Worm (Caenorhabditis elegans) whole organism, L4 larva: ENCODE measurements around the gene lsy-27.

ENCODE experiments used
- ZK546.5 ChIP-seq, 2 experiments: sonication (generic microtip); optimal IDR thresholded peaks; 2 replicates each; lab custom pipeline; 2017; ENCODE audit warnings: missing biosample characterization in 2 of 2, missing genetic modification characterization in 2 of 2
- ceh-20 ChIP-seq: fragments of 200-800 bp; sonication (Bioruptor generic); IDR thresholded peaks from 2 replicates; pipeline ENCODE4 v1.3.6; 2022; ENCODE audit warnings: missing genetic modification reagents, missing genetic modification characterization, missing compliant biosample characterization
- hif-1 ChIP-seq, 2 experiments: sonication (generic microtip); optimal IDR thresholded peaks; 2 replicates each; lab custom pipeline; 2016 to 2017; ENCODE audit warnings: missing compliant biosample characterization in 2 of 2, missing genetic modification characterization in 2 of 2, missing genetic modification reagents in 2 of 2, missing genotype in 2 of 2, mild to moderate bottlenecking in 1 of 2
- lin-38 ChIP-seq: fragments of 200-800 bp; sonication (Bioruptor generic); IDR thresholded peaks from 2 replicates; pipeline ENCODE4 v1.3.6; 2022; ENCODE audit warnings: missing genetic modification reagents, missing genetic modification characterization, missing compliant biosample characterization
- lin-39 ChIP-seq: fragments of 150-350 bp; optimal IDR thresholded peaks from 2 replicates; lab custom pipeline; 2014; ENCODE audit warnings: missing biosample characterization, missing genetic modification reagents, missing genetic modification characterization
- lsy-2 ChIP-seq, 2 experiments: fragments of 150-350 bp in 1 of 2; sonication (generic microtip) in 1 of 2; optimal IDR thresholded peaks; 2 replicates each; lab custom pipeline; 2014 to 2017; ENCODE audit warnings: missing biosample characterization in 2 of 2, missing genetic modification characterization in 2 of 2
- mdt-29 ChIP-seq: fragments of 200-800 bp; sonication (Bioruptor generic); IDR thresholded peaks from 2 replicates; pipeline ENCODE4 v1.3.6; 2022; ENCODE audit warnings: missing genetic modification reagents, missing genetic modification characterization, missing compliant biosample characterization
- nhr-237 ChIP-seq: sonication (generic microtip); optimal IDR thresholded peaks from 2 replicates; lab custom pipeline; 2017; ENCODE audit warnings: missing biosample characterization, missing genetic modification characterization
- nhr-76 ChIP-seq: fragments of 150-350 bp; optimal IDR thresholded peaks from 2 replicates; lab custom pipeline; 2014; ENCODE audit warnings: missing biosample characterization, missing genetic modification characterization
- rbr-2 ChIP-seq: sonication (generic microtip); optimal IDR thresholded peaks from 2 replicates; lab custom pipeline; 2016; ENCODE audit warnings: missing genotype, missing genetic modification characterization, missing compliant biosample characterization
- spr-3 ChIP-seq: fragments of 200-800 bp; sonication (Bioruptor generic); optimal IDR thresholded peaks from 2 replicates; lab custom pipeline; 2018; ENCODE audit warnings: mild to moderate bottlenecking, missing genetic modification characterization, missing compliant biosample characterization
- unc-130 ChIP-seq: sonication (generic microtip); optimal IDR thresholded peaks from 2 replicates; lab custom pipeline; 2016; ENCODE audit warnings: missing genetic modification reagents, missing genetic modification characterization, missing compliant biosample characterization

DNA sequence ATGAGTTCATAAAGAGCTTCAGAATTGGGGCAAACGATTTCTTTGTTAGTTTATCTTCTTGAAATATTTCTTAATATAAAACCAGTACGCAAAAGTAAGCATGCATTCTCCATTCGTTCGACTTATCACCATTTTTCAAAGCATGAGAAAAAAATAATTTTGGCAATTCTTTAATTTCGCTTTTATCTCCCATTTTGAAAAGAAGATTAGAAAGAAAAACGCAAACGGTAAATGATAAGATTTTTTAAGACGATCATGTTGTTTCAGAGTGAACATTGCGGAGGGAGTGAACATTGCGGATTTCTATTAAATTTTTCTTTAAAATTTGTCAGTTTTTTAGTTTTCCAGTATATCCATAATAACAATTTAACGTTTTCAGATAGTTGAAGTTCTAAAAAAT, 10.6 kb downstream of the lsy-27 start:
- no peak for TF ChIP-seq lsy-2 (tag; optimal IDR thresholded peaks at IDR 0.05; lab: Kevin White, UChicago)
- no peak for TF ChIP-seq mdt-29 (GFP tag; lab: Robert Waterston, UW)
- TF ChIP-seq nhr-237 (tag; lab: Kevin White, UChicago) = no peak
- TF ChIP-seq spr-3 = no peak
- TF ChIP-seq rbr-2 = no peak
- TF ChIP-seq lin-38 (GFP tag; lab: Robert Waterston, UW) = no peak
- TF ChIP-seq hif-1 (tag; optimal IDR thresholded peaks at IDR 0.05; lab: Kevin White, UChicago) = no peak
- no peak for TF ChIP-seq lin-39 (tag; lab: Kevin White, UChicago)
- TF ChIP-seq ZK546.5 (tag; optimal IDR thresholded peaks at IDR 0.05; lab: Kevin White, UChicago) = no peak
- no peak for TF ChIP-seq unc-130
- no peak for TF ChIP-seq nhr-76 (tag; lab: Kevin White, UChicago)
- no peak for TF ChIP-seq ceh-20 (GFP tag; lab: Robert Waterston, UW)
